Worm (Caenorhabditis elegans) whole organism, L4/young adult: ENCODE data around the gene set-11.

Source experiments
- W03F9.2 ChIP-seq: fragments of 150-350 bp; optimal IDR thresholded peaks from 2 replicates; lab custom pipeline; 2014; ENCODE audit warnings: missing biosample characterization, missing genetic modification characterization
- dao-5 ChIP-seq: sonication (generic microtip); optimal IDR thresholded peaks from 2 replicates; lab custom pipeline; 2016; ENCODE audit warnings: missing genotype, missing genetic modification characterization, moderate library complexity, missing compliant biosample characterization
- him-1 ChIP-seq: sonication (generic microtip); optimal IDR thresholded peaks from 2 replicates; lab custom pipeline; 2016; ENCODE audit warnings: missing genotype, missing genetic modification reagents, missing genetic modification characterization, missing compliant biosample characterization

DNA sequence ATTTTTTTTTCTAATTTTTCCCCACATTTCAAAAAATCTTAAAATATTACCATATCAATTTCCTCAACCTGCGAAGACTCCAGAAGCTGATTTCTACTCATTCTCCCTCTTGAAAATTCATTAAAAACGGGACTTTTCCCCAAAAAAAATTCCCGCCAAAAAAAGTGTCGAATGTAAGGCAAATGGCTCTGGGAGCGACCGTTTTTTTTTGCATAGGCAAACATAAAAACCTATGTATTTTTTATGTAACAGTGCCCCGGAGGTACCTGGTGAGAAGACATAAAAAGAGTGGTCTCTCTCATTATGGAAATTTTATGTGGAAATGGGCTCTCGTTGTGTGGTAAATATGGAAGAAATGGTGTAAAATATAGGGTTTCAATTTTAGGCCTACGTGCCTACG, 8.2 kb downstream of the set-11 start, which contains the start of gene ceh-87:
- TF ChIP-seq W03F9.2 (tag; lab: Kevin White, UChicago), result no peak
- TF ChIP-seq dao-5, result no peak
- no peak for TF ChIP-seq him-1 (tag; lab: Kevin White, UChicago)
